Fruit fly (Drosophila melanogaster): Measurements from ENCODE around the gene CG11327.

CG11327 gene

dm6 chr2L:6649085-6649754 lies 37.3 kb downstream of the CG11327 start, which contains the start of the genes CG31635 and Tango1 (continued):
- TF ChIP-seq CG6254 (GFP tag; optimal IDR thresholded peaks at IDR 0.05) (no peak), CG33557 (GFP tag; optimal IDR thresholded peaks at IDR 0.05) (no peak), CG5180 (GFP tag; optimal IDR thresholded peaks at IDR 0.05) (no peak), sens (GFP tag) (no peak), MBD-R2 (GFP tag; IDR thresholded peaks at IDR 0.05) (peak; percentile 66), usp (GFP tag; optimal IDR thresholded peaks at IDR 0.05) (no peak), ERR (GFP tag; optimal IDR thresholded peaks at IDR 0.05) (no peak), ro (GFP tag; IDR thresholded peaks at IDR 0.05) (no peak), CG11696 (GFP tag; IDR thresholded peaks at IDR 0.05) (no peak), Six4 (GFP tag; optimal IDR thresholded peaks at IDR 0.05) (no peak), vnd (GFP tag; IDR thresholded peaks at IDR 0.05; ENCODE audit: partially characterized antibody) (no peak), kni (GFP tag; optimal IDR thresholded peaks at IDR 0.05) (no peak), CG11398 (GFP tag; optimal IDR thresholded peaks at IDR 0.05) (no peak), zen (tag; optimal IDR thresholded peaks at IDR 0.05) (peak; percentile 3), CG31365 (tag; optimal IDR thresholded peaks at IDR 0.05) (no peak), inv (GFP tag; IDR thresholded peaks at IDR 0.05; ENCODE audit: partially characterized antibody) (no peak; the same call in 1 of the 2 replicates), CG7839 (tag; optimal IDR thresholded peaks at IDR 0.05) (no peak), CG13624 (GFP tag; optimal IDR thresholded peaks at IDR 0.05) (peak; percentile 36), ftz-f1 (GFP tag; optimal IDR thresholded peaks at IDR 0.05) (peak; percentile 40), CG4730 (GFP tag; IDR thresholded peaks at IDR 0.05) (no peak), CG12071 (GFP tag; optimal IDR thresholded peaks at IDR 0.05) (no peak), Neu2 (GFP tag; optimal IDR thresholded peaks at IDR 0.05; ENCODE audit: borderline replicate concordance) (no peak), CG31388 (GFP tag; optimal IDR thresholded peaks at IDR 0.05) (no peak), fd64A (GFP tag; optimal IDR thresholded peaks at IDR 0.05) (no peak), CG10147 (GFP tag; optimal IDR thresholded peaks at IDR 0.05) (no peak), CG15514 (GFP tag; optimal IDR thresholded peaks at IDR 0.05) (no peak), vvl (GFP tag; IDR thresholded peaks at IDR 0.05) (peak; percentile 62), Sox100B (GFP tag; optimal IDR thresholded peaks at IDR 0.05) (no peak), HLHmδ (GFP tag; optimal IDR thresholded peaks at IDR 0.05) (no peak), Xbp1 (GFP tag; optimal IDR thresholded peaks at IDR 0.05) (peak; percentile 10), CG34224 (GFP tag; IDR thresholded peaks at IDR 0.05; ENCODE audit: partially characterized antibody) (no peak), Atf-2 (GFP tag; optimal IDR thresholded peaks at IDR 0.05) (no peak), scrt (GFP tag; optimal IDR thresholded peaks at IDR 0.05) (no peak), crp (GFP tag; optimal IDR thresholded peaks at IDR 0.05) (peak in 1 of 2 experiments; percentile 72), chif (GFP tag; optimal IDR thresholded peaks at IDR 0.05) (peak in 1 of 2 experiments; percentile 12), exex (tag; optimal IDR thresholded peaks at IDR 0.05) (no peak), Stat92E (GFP tag; optimal IDR thresholded peaks at IDR 0.05) (no peak), sob (GFP tag; IDR thresholded peaks at IDR 0.05) (no peak), Lim3 (GFP tag; IDR thresholded peaks at IDR 0.05) (no peak), CG5953 (GFP tag; IDR thresholded peaks at IDR 0.05) (no peak), Ets65A (GFP tag) (peak; percentile 80), CG3281 (GFP tag; optimal IDR thresholded peaks at IDR 0.05) (no peak), tin (GFP tag; optimal IDR thresholded peaks at IDR 0.05) (no peak), NFAT (GFP tag; IDR thresholded peaks at IDR 0.05) (no peak), CG13424 (tag; optimal IDR thresholded peaks at IDR 0.05) (peak; percentile 7), Hr39 (optimal IDR thresholded peaks at IDR 0.05) (no peak), oc (tag; optimal IDR thresholded peaks at IDR 0.05) (no peak), z (GFP tag; IDR thresholded peaks at IDR 0.05) (no peak), CG33213 (GFP tag; optimal IDR thresholded peaks at IDR 0.05) (peak; percentile 31), fu2 (GFP tag; optimal IDR thresholded peaks at IDR 0.05) (no peak)

Measured in whole organism, embryonic.